Worm (Caenorhabditis elegans) whole organism, young adult: ENCODE results near the gene R13A5.11.

ENCODE experiments used
- C06A6.2 ChIP-seq: fragments of 200-800 bp; sonication (Bioruptor generic); conservative IDR thresholded peaks from 2 replicates; pipeline ENCODE4 v1.3.6; 2022; ENCODE audit warnings: missing genetic modification characterization, missing compliant biosample characterization
- F10E7.11 ChIP-seq: sonication (generic microtip); optimal IDR thresholded peaks from 2 replicates; lab custom pipeline; 2017; ENCODE audit warnings: mild to moderate bottlenecking, missing genetic modification characterization, moderate library complexity, missing compliant biosample characterization
- hmg-20 ChIP-seq: fragments of 200-800 bp; sonication (Bioruptor generic); IDR thresholded peaks from 2 replicates; pipeline ENCODE4 v1.3.6; 2022; ENCODE audit warnings: missing genetic modification reagents, missing genetic modification characterization, missing compliant biosample characterization
- hsf-1 ChIP-seq: fragments of 200-800 bp; sonication (Bioruptor generic); IDR thresholded peaks from 2 replicates; pipeline ENCODE4 v1.3.6; 2022; ENCODE audit warnings: missing genetic modification reagents, missing genetic modification characterization, missing compliant biosample characterization
- lin-54 ChIP-seq: fragments of 200-800 bp; sonication (Bioruptor generic); optimal IDR thresholded peaks from 2 replicates; lab custom pipeline; 2018; ENCODE audit warnings: mild to moderate bottlenecking, missing genetic modification characterization, missing compliant biosample characterization
- madf-6 ChIP-seq: fragments of 200-800 bp; sonication (Bioruptor generic); IDR thresholded peaks from 2 replicates; pipeline ENCODE4 v1.3.6; 2022; ENCODE audit warnings: missing genetic modification reagents, missing genetic modification characterization, missing compliant biosample characterization
- mel-28 ChIP-seq: sonication (generic microtip); optimal IDR thresholded peaks from 2 replicates; lab custom pipeline; 2016; ENCODE audit warnings: borderline replicate concordance, mild to moderate bottlenecking, missing genetic modification characterization, missing compliant biosample characterization
- nfya-1 ChIP-seq: sonication (generic microtip); optimal IDR thresholded peaks from 2 replicates; lab custom pipeline; 2017; ENCODE audit warnings: antibody characterized with exemption, missing compliant biosample characterization, missing genetic modification characterization, borderline replicate concordance; ENCODE audit not compliant: insufficient read depth
- nhr-120 ChIP-seq: fragments of 200-800 bp; sonication (Bioruptor generic); IDR thresholded peaks from 2 replicates; pipeline ENCODE4 v1.3.6; 2022; ENCODE audit warnings: missing genetic modification characterization, missing compliant biosample characterization
- pbrm-1 ChIP-seq: fragments of 200-800 bp; sonication (Bioruptor generic); IDR thresholded peaks from 2 replicates; pipeline ENCODE4 v1.3.6; 2022; ENCODE audit warnings: missing genetic modification reagents, missing genetic modification characterization, missing compliant biosample characterization
- rcor-1 ChIP-seq: fragments of 200-800 bp; sonication (Bioruptor generic); IDR thresholded peaks from 2 replicates; pipeline ENCODE4 v1.3.6; 2022; ENCODE audit warnings: missing genetic modification reagents, missing genetic modification characterization, missing compliant biosample characterization
- snpc-4 ChIP-seq, 5 experiments: fragments of 150-350 bp in 1 of 5; sonication (generic microtip) in 4 of 5; optimal IDR thresholded peaks; 2 replicates each; lab custom pipeline; 2014 to 2018; ENCODE audit warnings: missing genetic modification characterization in 5 of 5, missing biosample characterization in 3 of 5, antibody characterized with exemption in 2 of 5, mild to moderate bottlenecking in 2 of 5, missing compliant biosample characterization in 2 of 5, missing genotype in 2 of 5, moderate library complexity in 2 of 5, missing genetic modification reagents in 1 of 5
- unc-62 ChIP-seq: fragments of 150-350 bp; optimal IDR thresholded peaks from 2 replicates; lab custom pipeline; 2014; ENCODE audit warnings: missing biosample characterization, missing genetic modification reagents, missing genetic modification characterization
- xnd-1 ChIP-seq: sonication (generic microtip); optimal IDR thresholded peaks from 2 replicates; lab custom pipeline; 2016; ENCODE audit warnings: missing genotype, missing genetic modification reagents, missing genetic modification characterization, missing compliant biosample characterization

DNA sequence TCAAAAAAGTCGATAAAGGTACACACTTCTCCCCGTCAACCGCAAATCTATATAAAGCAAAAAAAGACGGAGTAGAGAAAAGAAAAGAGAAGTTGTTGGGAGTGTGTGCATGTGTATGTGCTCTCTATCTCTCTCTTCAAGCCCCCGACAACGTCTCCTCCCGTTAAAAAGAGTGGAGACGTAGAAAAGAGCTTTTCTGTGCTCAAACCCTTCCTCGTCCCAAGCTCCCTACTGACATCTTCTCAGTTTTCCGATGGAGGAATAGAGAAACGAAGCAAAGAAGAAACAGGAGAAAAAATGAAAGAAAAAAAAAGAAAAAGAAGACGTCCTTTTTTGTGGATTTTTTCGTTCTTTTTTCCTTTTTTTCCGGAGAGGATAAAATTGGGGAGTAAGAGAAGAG, 12.5 kb downstream of the R13A5.11 start:
- TF ChIP-seq hsf-1 (GFP tag; lab: Robert Waterston, UW) (no peak), lin-54 (no peak), rcor-1 (GFP tag; lab: Robert Waterston, UW) (no peak), madf-6 (no peak), pbrm-1 (no peak), nfya-1 (no peak), mel-28 (no peak), hmg-20 (no peak), unc-62 (GFP tag; lab: Kevin White, UChicago) (no peak), nhr-120 (GFP tag; lab: Robert Waterston, UW) (no peak), xnd-1 (tag; lab: Kevin White, UChicago) (no peak), C06A6.2 (GFP tag; lab: Robert Waterston, UW) (no peak), snpc-4 (GFP tag; optimal IDR thresholded peaks at IDR 0.05; lab: Kevin White, UChicago) (no peak), snpc-4 (tag; optimal IDR thresholded peaks at IDR 0.05; lab: Kevin White, UChicago) (no peak), F10E7.11 (no peak)
